Fruit fly (Drosophila melanogaster) whole organism, prepupa: ENCODE measurements around the gene Dpck.

Experiments used
- CG10631 ChIP-seq: fragments of 200-800 bp; sonication (Bioruptor generic); optimal IDR thresholded peaks from 2 replicates; lab custom pipeline; 2016; ENCODE audit warnings: missing biosample characterization, missing genetic modification characterization
- CG11294 ChIP-seq: fragments of 200-800 bp; sonication (Bioruptor generic); IDR thresholded peaks from 2 replicates; pipeline ENCODE4 v1.3.6; 2022; ENCODE audit warnings: missing biosample characterization, missing genetic modification characterization
- CG11902 ChIP-seq: fragments of 200-800 bp; sonication (Bioruptor generic); optimal IDR thresholded peaks from 3 replicates; lab custom pipeline; 2016; ENCODE audit warnings: missing biosample characterization, missing genetic modification characterization
- CG15336 ChIP-seq: fragments of 200-800 bp; sonication (Bioruptor generic); IDR thresholded peaks from 2 replicates; pipeline ENCODE4 v1.3.6; 2022; ENCODE audit warnings: missing biosample characterization, missing genetic modification characterization
- CG1621 ChIP-seq: fragments of 200-800 bp; sonication (Bioruptor generic); optimal IDR thresholded peaks from 3 replicates; lab custom pipeline; 2018; ENCODE audit warnings: missing biosample characterization, mild to moderate bottlenecking, missing genetic modification characterization
- CG16779 ChIP-seq: fragments of 200-800 bp; sonication (Bioruptor generic); optimal IDR thresholded peaks from 3 replicates; lab custom pipeline; 2017; ENCODE audit warnings: missing biosample characterization, mild to moderate bottlenecking, missing genetic modification characterization
- CG3032 ChIP-seq: fragments of 200-800 bp; optimal IDR thresholded peaks from 2 replicates; lab custom pipeline; 2019; ENCODE audit warnings: missing biosample characterization, mild to moderate bottlenecking, missing genetic modification characterization, moderate library complexity
- CG31627 ChIP-seq: fragments of 200-800 bp; sonication (Bioruptor generic); optimal IDR thresholded peaks from 3 replicates; lab custom pipeline; 2016; ENCODE audit warnings: missing biosample characterization, missing genetic modification characterization
- CG32006 ChIP-seq: fragments of 200-800 bp; sonication (Bioruptor generic); optimal IDR thresholded peaks from 3 replicates; lab custom pipeline; 2017; ENCODE audit warnings: missing biosample characterization, mild to moderate bottlenecking, missing genetic modification characterization
- CG4318 ChIP-seq: fragments of 200-800 bp; sonication (Bioruptor generic); optimal IDR thresholded peaks from 3 replicates; lab custom pipeline; 2017; ENCODE audit warnings: missing biosample characterization, mild to moderate bottlenecking, missing genetic modification characterization
- CG6276 ChIP-seq: fragments of 200-800 bp; sonication (Bioruptor generic); optimal IDR thresholded peaks from 2 replicates; lab custom pipeline; 2017; ENCODE audit warnings: missing biosample characterization, mild to moderate bottlenecking, missing genetic modification characterization
- CG6792 ChIP-seq: fragments of 200-800 bp; sonication (Bioruptor generic); optimal IDR thresholded peaks from 3 replicates; lab custom pipeline; 2016; ENCODE audit warnings: missing biosample characterization, missing genetic modification characterization
- CG6808 ChIP-seq: fragments of 200-800 bp; sonication (Bioruptor generic); optimal IDR thresholded peaks from 3 replicates; lab custom pipeline; 2017; ENCODE audit warnings: missing biosample characterization, missing genetic modification characterization, mild to moderate bottlenecking, moderate library complexity, missing genetic modification reagents
- CG6854 ChIP-seq: fragments of 200-800 bp; sonication (Bioruptor generic); optimal IDR thresholded peaks from 2 replicates; lab custom pipeline; 2017; ENCODE audit warnings: missing biosample characterization, mild to moderate bottlenecking, missing genetic modification characterization
- CG8119 ChIP-seq: fragments of 200-800 bp; sonication (Bioruptor generic); IDR thresholded peaks from 3 replicates; pipeline ENCODE4 v1.3.6; 2022; ENCODE audit warnings: missing biosample characterization, missing genetic modification characterization
- CG8319 ChIP-seq: fragments of 200-800 bp; sonication (Bioruptor generic); optimal IDR thresholded peaks from 3 replicates; lab custom pipeline; 2016; ENCODE audit warnings: missing biosample characterization, missing genetic modification characterization
- CG9139 ChIP-seq: fragments of 200-800 bp; sonication (Bioruptor generic); optimal IDR thresholded peaks from 3 replicates; lab custom pipeline; 2017; ENCODE audit warnings: missing biosample characterization, mild to moderate bottlenecking, missing genetic modification characterization
- Eip75B ChIP-seq: fragments of 200-800 bp; sonication (Bioruptor generic); optimal IDR thresholded peaks from 3 replicates; lab custom pipeline; 2016; ENCODE audit warnings: missing biosample characterization, missing genetic modification characterization
- Eip93F ChIP-seq: fragments of 200-800 bp; sonication (Bioruptor generic); optimal IDR thresholded peaks from 2 replicates; lab custom pipeline; 2016; ENCODE audit warnings: missing biosample characterization, mild to moderate bottlenecking, missing genetic modification characterization
- Ets21C ChIP-seq: fragments of 200-800 bp; sonication (Bioruptor generic); optimal IDR thresholded peaks from 3 replicates; lab custom pipeline; 2016; ENCODE audit warnings: missing biosample characterization, missing genetic modification characterization
- Ets96B ChIP-seq: fragments of 200-800 bp; optimal IDR thresholded peaks from 2 replicates; lab custom pipeline; 2019; ENCODE audit warnings: missing biosample characterization, mild to moderate bottlenecking, missing genetic modification characterization, moderate library complexity
- Gug ChIP-seq: fragments of 200-800 bp; sonication (Bioruptor generic); IDR thresholded peaks from 2 replicates; pipeline ENCODE4 v1.3.6; 2022; ENCODE audit warnings: missing biosample characterization, missing genetic modification characterization
- Hr38 ChIP-seq: sonication (Bioruptor generic); optimal IDR thresholded peaks from 2 replicates; lab custom pipeline; 2016; ENCODE audit warnings: missing biosample characterization, missing genetic modification characterization
- Hr39 ChIP-seq: fragments of 200-800 bp; sonication (Bioruptor generic); optimal IDR thresholded peaks from 2 replicates; lab custom pipeline; 2016; ENCODE audit warnings: missing biosample characterization, missing genetic modification characterization
- Hr4 ChIP-seq: fragments of 200-800 bp; sonication (Bioruptor generic); optimal IDR thresholded peaks from 3 replicates; lab custom pipeline; 2016; ENCODE audit warnings: missing biosample characterization, missing genetic modification characterization
- Lpt ChIP-seq: fragments of 200-800 bp; sonication (Bioruptor generic); optimal IDR thresholded peaks from 3 replicates; lab custom pipeline; 2016; ENCODE audit warnings: missing biosample characterization, missing genetic modification characterization
- Met ChIP-seq: fragments of 200-800 bp; sonication (Bioruptor generic); optimal IDR thresholded peaks from 3 replicates; lab custom pipeline; 2016; ENCODE audit warnings: missing biosample characterization, missing genetic modification characterization
- OdsH ChIP-seq: fragments of 200-800 bp; sonication (Bioruptor generic); optimal IDR thresholded peaks from 3 replicates; lab custom pipeline; 2016; ENCODE audit warnings: missing biosample characterization, missing genetic modification characterization
- Smox ChIP-seq: fragments of 200-800 bp; sonication (Bioruptor generic); optimal IDR thresholded peaks from 3 replicates; lab custom pipeline; 2016; ENCODE audit warnings: missing biosample characterization, missing genetic modification characterization
- Sox102F ChIP-seq: fragments of 200-800 bp; sonication (Bioruptor generic); optimal IDR thresholded peaks from 2 replicates; lab custom pipeline; 2016; ENCODE audit warnings: missing biosample characterization, mild to moderate bottlenecking, missing genetic modification characterization
- Sox14 ChIP-seq: fragments of 200-800 bp; sonication (Bioruptor generic); optimal IDR thresholded peaks from 3 replicates; lab custom pipeline; 2016; ENCODE audit warnings: missing biosample characterization, missing genetic modification characterization
- Sox15 ChIP-seq: fragments of 200-800 bp; sonication (Bioruptor generic); optimal IDR thresholded peaks from 3 replicates; lab custom pipeline; 2016; ENCODE audit warnings: missing biosample characterization, missing genetic modification characterization
- achi ChIP-seq: fragments of 200-800 bp; sonication (Bioruptor generic); optimal IDR thresholded peaks from 3 replicates; lab custom pipeline; 2016; ENCODE audit warnings: missing biosample characterization, missing genetic modification characterization
- acj6 ChIP-seq: fragments of 200-800 bp; sonication (Bioruptor generic); optimal IDR thresholded peaks from 3 replicates; lab custom pipeline; 2016; ENCODE audit warnings: missing biosample characterization, missing genetic modification characterization
- dac ChIP-seq: fragments of 200-800 bp; sonication (Bioruptor generic); optimal IDR thresholded peaks from 2 replicates; lab custom pipeline; 2017; ENCODE audit warnings: missing biosample characterization, mild to moderate bottlenecking, missing genetic modification characterization
- dsx ChIP-seq: fragments of 200-800 bp; optimal IDR thresholded peaks from 3 replicates; lab custom pipeline; 2019; ENCODE audit warnings: missing biosample characterization, mild to moderate bottlenecking, missing genetic modification characterization, moderate library complexity; ENCODE audit not compliant: poor library complexity, severe bottlenecking
- fd59A ChIP-seq: fragments of 200-800 bp; sonication (Bioruptor generic); optimal IDR thresholded peaks from 2 replicates; lab custom pipeline; 2017; ENCODE audit warnings: missing biosample characterization, mild to moderate bottlenecking, missing genetic modification characterization, missing genetic modification reagents
- fd85E ChIP-seq: fragments of 200-800 bp; sonication (Bioruptor generic); optimal IDR thresholded peaks from 3 replicates; lab custom pipeline; 2016; ENCODE audit warnings: missing biosample characterization, missing genetic modification characterization
- fkh ChIP-seq: fragments of 200-800 bp; sonication (Bioruptor generic); optimal IDR thresholded peaks from 3 replicates; lab custom pipeline; 2017; ENCODE audit warnings: missing biosample characterization, mild to moderate bottlenecking, missing genetic modification characterization, moderate library complexity
- lz ChIP-seq: fragments of 200-800 bp; sonication (Bioruptor generic); optimal IDR thresholded peaks from 3 replicates; lab custom pipeline; 2016; ENCODE audit warnings: missing biosample characterization, missing genetic modification characterization
- net ChIP-seq: fragments of 200-800 bp; sonication (Bioruptor generic); optimal IDR thresholded peaks from 3 replicates; lab custom pipeline; 2016; ENCODE audit warnings: missing biosample characterization, missing genetic modification characterization
- pdm3 ChIP-seq: fragments of 200-800 bp; sonication (Bioruptor generic); optimal IDR thresholded peaks from 3 replicates; lab custom pipeline; 2016; ENCODE audit warnings: missing biosample characterization, missing genetic modification characterization
- salr ChIP-seq, 2 experiments: fragments of 200-800 bp; sonication (Bioruptor generic); optimal IDR thresholded peaks; 3 replicates each; lab custom pipeline; 2016 to 2018; ENCODE audit warnings: missing biosample characterization in 2 of 2, missing genetic modification characterization in 2 of 2, mild to moderate bottlenecking in 1 of 2
- ss ChIP-seq, 2 experiments: fragments of 200-800 bp; sonication (Bioruptor generic); optimal IDR thresholded peaks; 2 replicates in 1 of 2; 3 replicates in 1 of 2; lab custom pipeline; 2017 to 2018; ENCODE audit warnings: mild to moderate bottlenecking in 2 of 2, missing biosample characterization in 2 of 2, missing genetic modification characterization in 2 of 2, moderate library complexity in 1 of 2
- svp ChIP-seq: fragments of 200-800 bp; sonication (Bioruptor generic); peaks from one replicate; lab custom pipeline; 2016; ENCODE audit warnings: missing biosample characterization, missing genetic modification characterization
- topi ChIP-seq: fragments of 200-800 bp; sonication (Bioruptor generic); optimal IDR thresholded peaks from 3 replicates; lab custom pipeline; 2016; ENCODE audit warnings: missing biosample characterization, missing genetic modification characterization
- vri ChIP-seq: fragments of 200-800 bp; sonication (Bioruptor generic); optimal IDR thresholded peaks from 3 replicates; lab custom pipeline; 2016; ENCODE audit warnings: missing biosample characterization, mild to moderate bottlenecking, missing genetic modification characterization

Dpck gene

dm6 chr3R:7075712-7076183, 6.2 kb upstream of the Dpck start (continued):
- TF ChIP-seq Gug (no peak), CG11294 (GFP tag; lab: Robert Waterston, UW) (no peak), svp (GFP tag; lab: Kevin White, UChicago) (peak; percentile 99), CG8119 (GFP tag; lab: Robert Waterston, UW) (no peak), Eip75B (peak; percentile 95), fd85E (GFP tag; lab: Kevin White, UChicago) (peak; percentile 84), vri (GFP tag; lab: Kevin White, UChicago) (peak; percentile 95), Ets21C (peak; percentile 91), fd59A (peak; percentile 87), CG8319 (GFP tag; lab: Kevin White, UChicago) (peak; percentile 89), Sox15 (GFP tag; lab: Kevin White, UChicago) (peak; percentile 85), CG10631 (GFP tag; lab: Kevin White, UChicago) (peak; percentile 92), Ets96B (tag; lab: Kevin White, UChicago) (peak; percentile 91), Hr4 (GFP tag; lab: Kevin White, UChicago) (peak; percentile 93), CG6792 (peak; percentile 93), CG11902 (peak; percentile 91), Hr38 (no peak), Sox102F (peak; percentile 97), Met (peak; percentile 97), net (GFP tag; lab: Kevin White, UChicago) (peak; percentile 89), pdm3 (GFP tag; lab: Kevin White, UChicago) (peak; percentile 94), CG3032 (peak; percentile 89), CG4318 (GFP tag; lab: Kevin White, UChicago) (peak; percentile 85), lz (GFP tag; lab: Kevin White, UChicago) (peak; percentile 93), CG6276 (GFP tag; lab: Kevin White, UChicago) (no peak), dac (GFP tag; lab: Kevin White, UChicago) (peak; percentile 74), CG1621 (peak; percentile 82), CG16779 (tag; lab: Kevin White, UChicago) (peak; percentile 80), CG6808 (GFP tag; lab: Kevin White, UChicago) (peak; percentile 91), topi (GFP tag; lab: Kevin White, UChicago) (peak; percentile 96), Sox14 (GFP tag; lab: Kevin White, UChicago) (peak; percentile 97), salr (GFP tag; optimal IDR thresholded peaks at IDR 0.05; lab: Kevin White, UChicago) (peak; percentile 83 to 86), CG15336 (no peak), Smox (GFP tag; lab: Kevin White, UChicago) (peak; percentile 96)

dm6 chr3R:7076293-7076981, 5.5 kb upstream of the Dpck start:
- no peak for TF ChIP-seq Gug
- TF ChIP-seq fd85E (GFP tag; lab: Kevin White, UChicago), result no peak
- TF ChIP-seq CG6854, result no peak
- TF ChIP-seq net (GFP tag; lab: Kevin White, UChicago), result no peak
- no peak for TF ChIP-seq lz (GFP tag; lab: Kevin White, UChicago)
- no peak for TF ChIP-seq CG1621
- TF ChIP-seq dac (GFP tag; lab: Kevin White, UChicago), result no peak
- peak; percentile 8 for TF ChIP-seq CG16779 (tag; lab: Kevin White, UChicago)
- TF ChIP-seq Sox14 (GFP tag; lab: Kevin White, UChicago), result no peak
- no peak for TF ChIP-seq Lpt (GFP tag; lab: Kevin White, UChicago)
- no peak for TF ChIP-seq fkh (GFP tag; lab: Kevin White, UChicago)
- TF ChIP-seq CG32006 (GFP tag; lab: Kevin White, UChicago), result peak; percentile 38
- TF ChIP-seq salr (GFP tag; optimal IDR thresholded peaks at IDR 0.05; lab: Kevin White, UChicago), result no peak
- peak; percentile 35 for TF ChIP-seq Hr4 (GFP tag; lab: Kevin White, UChicago)
- TF ChIP-seq Eip75B, result no peak
- peak; percentile 33 for TF ChIP-seq Hr39 (GFP tag; lab: Kevin White, UChicago)
- peak; percentile 48 for TF ChIP-seq Sox102F
- TF ChIP-seq CG3032, result no peak
- TF ChIP-seq CG8119 (GFP tag; lab: Robert Waterston, UW), result no peak
- peak in 1 of 2 experiments; percentile 6 for TF ChIP-seq ss (GFP tag; optimal IDR thresholded peaks at IDR 0.05; lab: Kevin White, UChicago)
- no peak for TF ChIP-seq dsx
- TF ChIP-seq CG4318 (GFP tag; lab: Kevin White, UChicago), result no peak
- TF ChIP-seq Eip93F (GFP tag; lab: Kevin White, UChicago), result no peak
- TF ChIP-seq CG6792, result no peak
- no peak for TF ChIP-seq CG31627
- TF ChIP-seq CG9139 (GFP tag; lab: Kevin White, UChicago), result no peak
- TF ChIP-seq topi (GFP tag; lab: Kevin White, UChicago), result no peak
- TF ChIP-seq achi (GFP tag; lab: Kevin White, UChicago), result peak; percentile 0
- TF ChIP-seq Ets21C, result no peak
- no peak for TF ChIP-seq Smox (GFP tag; lab: Kevin White, UChicago)
- no peak for TF ChIP-seq pdm3 (GFP tag; lab: Kevin White, UChicago)
- TF ChIP-seq acj6 (GFP tag; lab: Kevin White, UChicago), result peak; percentile 35
- TF ChIP-seq OdsH (GFP tag; lab: Kevin White, UChicago), result no peak
